Fruit fly (Drosophila melanogaster): ENCODE results near the gene BuGZ.
A peak's percentile ranks its signal among the peaks of the same experiment; 100 is the strongest.

BuGZ gene

DNA sequence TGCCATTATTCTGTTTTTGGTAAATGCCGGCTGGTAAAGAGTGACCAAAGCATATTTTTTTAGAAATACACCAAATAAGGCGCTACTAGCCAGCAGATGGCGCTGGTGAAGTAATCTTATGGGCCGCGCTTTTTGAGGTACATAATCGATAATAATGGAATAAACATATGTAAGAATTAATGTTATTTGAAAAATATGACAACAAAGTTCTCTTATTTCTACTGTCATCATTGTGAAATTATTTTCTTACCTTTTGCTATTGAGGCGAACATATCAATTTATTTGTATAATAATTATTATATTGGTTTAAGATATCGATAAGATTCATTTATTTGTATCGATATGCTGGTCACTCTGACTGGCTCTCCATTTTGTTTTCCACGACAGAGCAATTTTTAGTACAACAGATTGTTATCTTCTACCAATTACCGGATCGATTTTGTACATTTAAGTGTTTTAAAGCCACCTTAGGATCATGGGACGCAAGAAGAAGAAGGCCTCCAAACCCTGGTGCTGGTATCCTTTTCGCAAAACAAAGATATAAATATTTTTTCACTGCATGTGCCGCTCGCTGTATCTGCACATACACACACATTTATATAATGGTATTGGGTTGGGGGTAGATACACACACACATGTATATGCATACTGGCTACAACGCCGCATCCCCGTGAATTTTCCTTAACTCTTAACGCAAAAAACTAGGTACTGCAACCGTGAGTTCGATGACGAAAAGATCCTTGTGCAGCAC, at the start of gene BuGZ, which contains the start of gene LSm7:
Gene BuGZ, plus strand, starts transcription at position 351 of the 751 bp plus-strand sequence.
Gene LSm7, minus strand, starts transcription at position 46 of the 751 bp plus-strand sequence.
- no peak for TF ChIP-seq noc (tag; optimal IDR thresholded peaks at IDR 0.05)

DNA sequence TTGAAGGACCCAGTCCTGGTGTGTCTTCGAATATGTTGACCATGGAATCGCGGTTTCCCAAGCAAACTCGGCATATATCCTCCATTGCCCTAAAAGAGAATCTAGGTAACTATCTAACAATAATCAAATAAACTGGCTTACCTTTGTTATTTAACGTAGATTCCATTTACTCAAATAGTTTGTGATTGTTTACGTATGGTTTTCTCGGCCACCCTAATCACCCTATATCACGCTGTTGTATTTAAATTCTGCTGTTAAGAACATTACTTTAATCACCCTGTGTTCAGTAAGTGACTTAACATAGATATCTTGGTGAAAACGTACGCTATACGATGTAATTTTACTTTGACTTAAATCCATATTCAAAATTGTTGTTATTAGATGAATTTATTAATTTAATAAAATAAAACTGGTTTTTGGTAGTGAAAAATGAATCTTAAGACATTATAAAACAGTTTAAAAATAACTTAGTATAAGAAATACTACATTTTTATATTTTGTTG, 40.1 kb upstream of the BuGZ start:
- TF ChIP-seq noc (tag; optimal IDR thresholded peaks at IDR 0.05), result no peak

DNA sequence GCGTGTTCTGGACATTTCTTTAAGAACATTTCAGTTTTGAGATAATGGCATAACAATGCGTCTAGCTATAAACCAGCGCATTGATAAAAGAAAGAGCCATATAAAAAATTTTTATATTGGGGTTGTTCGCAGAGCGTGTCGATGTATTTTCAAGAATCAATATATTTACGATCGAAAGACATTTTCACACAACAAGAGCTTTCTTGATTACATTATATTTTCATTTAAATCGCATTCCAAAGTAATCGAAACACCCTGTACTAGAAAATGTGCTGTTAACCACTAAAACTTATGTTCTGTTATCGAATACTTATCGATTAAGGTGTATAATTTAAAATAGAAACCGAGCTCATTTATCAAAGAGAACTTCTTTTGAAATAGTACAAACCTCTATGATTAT, 39.5 kb upstream of the BuGZ start:
- TF ChIP-seq noc (tag; optimal IDR thresholded peaks at IDR 0.05), result no peak

DNA sequence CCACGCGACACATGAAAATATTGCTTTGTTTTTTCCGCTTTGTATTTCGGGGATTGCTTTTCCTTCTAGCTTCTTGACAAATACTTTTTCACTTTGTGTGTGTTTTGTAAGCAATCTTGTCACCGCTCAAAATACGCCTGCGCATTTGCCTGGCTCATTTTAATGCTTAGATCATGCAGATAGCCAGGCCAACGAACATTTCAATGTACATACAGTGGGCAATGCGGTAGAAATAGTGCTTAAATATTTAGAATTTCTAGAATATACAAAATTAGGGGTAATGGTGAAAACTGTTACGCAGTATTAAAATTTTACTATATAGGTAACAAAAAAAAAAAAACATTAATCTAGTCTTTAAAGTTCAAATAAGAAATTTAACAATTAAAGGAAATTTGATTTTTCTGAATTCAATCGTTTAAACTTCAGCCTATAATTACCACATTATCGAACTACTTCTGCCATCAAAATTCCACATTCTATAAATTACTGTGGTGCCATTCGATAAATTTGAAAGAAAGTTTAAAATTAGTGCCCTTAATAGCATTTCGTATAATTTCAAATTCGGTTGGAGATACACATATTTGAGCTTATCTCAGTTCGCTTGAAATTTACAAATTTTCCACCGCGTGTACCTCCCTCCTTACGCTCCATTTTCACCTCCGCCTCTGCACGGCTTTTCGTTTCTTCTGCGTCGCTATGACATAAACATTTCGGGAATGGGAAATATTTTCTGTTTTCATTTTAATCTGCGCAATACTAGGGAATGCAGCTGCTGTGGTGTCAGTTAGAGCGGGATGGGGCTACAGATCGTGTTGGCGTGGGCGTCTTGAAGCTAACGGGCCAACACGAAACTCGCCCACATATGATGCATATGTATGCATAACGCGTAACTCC, 36.1 kb upstream of the BuGZ start:
- no peak for TF ChIP-seq noc (tag; optimal IDR thresholded peaks at IDR 0.05)

DNA sequence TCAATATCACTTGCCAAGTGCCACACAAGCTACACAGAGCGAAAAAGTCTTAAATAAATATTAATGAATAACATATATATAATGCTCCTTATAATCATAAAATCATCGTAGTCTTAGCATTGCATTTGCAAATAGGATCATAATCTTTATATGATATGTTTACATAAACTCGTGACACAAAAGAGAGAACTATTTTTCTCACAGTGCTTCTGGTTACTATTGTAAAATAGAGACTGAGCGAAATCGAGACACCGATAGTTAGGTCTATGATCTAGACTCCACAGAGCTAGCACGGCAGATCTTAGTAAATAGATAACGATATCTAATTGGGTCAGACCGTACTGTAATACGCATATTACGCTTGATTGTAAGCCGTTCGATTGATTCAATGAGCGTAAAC, 33.5 kb upstream of the BuGZ start:
- TF ChIP-seq noc (tag; optimal IDR thresholded peaks at IDR 0.05), result no peak

DNA sequence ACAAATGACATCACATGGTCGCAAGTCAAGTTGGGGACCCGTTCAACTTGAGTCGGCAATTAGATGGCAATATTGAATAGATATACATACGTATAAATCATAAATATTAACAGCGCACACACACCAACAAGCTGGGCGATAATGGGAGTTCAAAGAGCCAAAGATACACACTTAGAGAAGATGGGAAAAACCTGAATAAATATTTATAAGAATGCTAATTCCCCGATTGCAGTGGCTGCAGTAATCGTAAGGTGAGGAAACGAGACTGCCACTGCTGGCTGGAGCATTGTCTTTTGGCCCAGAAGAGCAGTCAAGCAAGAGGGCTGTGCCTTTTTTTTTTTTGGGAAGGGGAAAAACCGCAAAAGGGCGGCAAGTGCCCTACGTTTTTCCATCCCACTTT, 33.0 kb upstream of the BuGZ start:
- TF ChIP-seq noc (tag; optimal IDR thresholded peaks at IDR 0.05), result no peak

DNA sequence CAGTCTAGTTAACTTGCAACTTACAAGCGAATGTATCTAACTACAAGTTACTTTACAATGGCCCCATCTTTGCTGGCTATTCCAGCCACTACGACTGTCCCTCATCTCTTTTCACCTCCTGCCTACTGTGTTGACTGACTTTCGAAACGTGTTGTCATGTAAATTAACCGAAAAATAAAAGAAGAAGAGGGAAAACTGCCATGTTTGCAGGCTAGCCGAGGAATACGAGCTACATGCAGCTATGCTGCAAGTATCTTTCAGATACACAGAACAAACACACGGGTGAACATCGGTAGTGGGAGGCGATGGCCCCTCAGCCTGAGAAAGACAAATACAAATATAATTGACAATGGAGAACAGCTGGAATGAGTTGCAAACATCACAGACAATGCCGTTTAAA, 32.5 kb upstream of the BuGZ start:
- TF ChIP-seq noc (tag; optimal IDR thresholded peaks at IDR 0.05), result no peak

DNA sequence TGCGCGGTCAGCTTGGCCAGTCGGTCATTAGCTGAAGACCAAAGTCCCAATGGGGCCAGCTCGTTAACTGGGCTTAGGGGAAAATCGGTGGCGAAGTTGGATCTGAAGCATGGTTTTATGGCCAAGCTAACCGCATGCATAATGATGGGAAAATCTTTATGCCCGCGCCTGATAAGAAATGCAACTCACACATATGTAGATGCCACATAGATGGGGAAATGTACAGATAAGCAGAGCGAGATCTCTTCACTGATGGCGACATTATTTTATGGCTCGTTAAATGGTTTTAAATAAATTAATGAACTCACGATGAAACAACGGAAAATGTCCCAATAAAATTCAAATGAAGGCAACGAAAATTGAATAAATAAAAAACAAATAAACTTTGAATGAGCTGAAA, 31.3 kb upstream of the BuGZ start:
- no peak for TF ChIP-seq noc (tag; optimal IDR thresholded peaks at IDR 0.05)

DNA sequence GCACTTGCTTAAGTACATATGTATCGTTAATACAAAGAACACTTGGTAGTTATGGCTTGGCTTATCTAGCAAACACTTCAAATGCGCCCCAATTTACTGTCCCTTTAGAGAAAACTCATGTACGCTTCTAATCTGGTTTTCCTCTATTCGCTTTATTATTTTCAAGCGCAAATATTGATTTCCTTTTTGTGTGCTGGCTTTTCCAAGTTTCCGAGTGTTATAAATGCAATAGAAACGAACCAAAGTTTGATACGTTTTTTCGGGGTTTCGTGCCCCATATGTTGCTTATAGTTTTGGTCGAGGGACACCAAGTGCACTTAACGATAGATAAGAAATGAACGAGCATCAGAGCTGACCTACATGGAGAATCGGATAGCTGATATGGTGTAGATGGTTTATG, 29.3 kb upstream of the BuGZ start:
- TF ChIP-seq noc (tag; optimal IDR thresholded peaks at IDR 0.05), result no peak

DNA sequence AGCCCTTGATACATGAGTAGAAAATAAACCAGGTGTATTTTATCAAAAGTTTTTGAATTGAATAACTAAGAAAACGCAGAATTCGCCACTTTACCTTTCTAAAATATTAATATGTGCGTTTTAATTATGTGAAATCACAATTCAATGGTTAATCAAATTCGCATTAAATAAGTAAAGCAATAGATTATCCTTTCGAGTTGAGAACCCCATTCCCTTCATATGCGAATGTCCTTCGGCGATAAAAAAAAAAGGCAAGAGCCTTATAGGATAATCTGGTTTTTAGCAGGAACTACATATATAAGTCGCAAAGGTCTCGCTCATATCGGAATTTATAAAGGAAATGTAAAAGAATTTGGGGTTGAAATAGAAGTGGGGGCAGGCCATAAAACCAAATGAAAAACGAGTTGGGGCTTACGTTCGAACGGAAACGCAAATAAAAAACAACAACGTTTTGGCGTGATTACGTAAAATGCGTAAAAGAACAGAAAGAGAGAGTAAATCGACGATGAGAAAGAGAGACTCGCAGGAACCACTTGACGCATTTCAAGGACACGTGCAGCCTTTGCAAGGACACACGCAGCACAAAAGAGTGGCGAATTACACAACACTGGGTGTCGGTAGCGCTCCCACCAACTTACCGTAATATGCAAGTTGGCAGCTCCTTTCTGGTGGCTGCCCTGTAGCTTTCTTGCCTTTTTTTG, 27.9 kb upstream of the BuGZ start:
- TF ChIP-seq noc (tag; optimal IDR thresholded peaks at IDR 0.05), result no peak

DNA sequence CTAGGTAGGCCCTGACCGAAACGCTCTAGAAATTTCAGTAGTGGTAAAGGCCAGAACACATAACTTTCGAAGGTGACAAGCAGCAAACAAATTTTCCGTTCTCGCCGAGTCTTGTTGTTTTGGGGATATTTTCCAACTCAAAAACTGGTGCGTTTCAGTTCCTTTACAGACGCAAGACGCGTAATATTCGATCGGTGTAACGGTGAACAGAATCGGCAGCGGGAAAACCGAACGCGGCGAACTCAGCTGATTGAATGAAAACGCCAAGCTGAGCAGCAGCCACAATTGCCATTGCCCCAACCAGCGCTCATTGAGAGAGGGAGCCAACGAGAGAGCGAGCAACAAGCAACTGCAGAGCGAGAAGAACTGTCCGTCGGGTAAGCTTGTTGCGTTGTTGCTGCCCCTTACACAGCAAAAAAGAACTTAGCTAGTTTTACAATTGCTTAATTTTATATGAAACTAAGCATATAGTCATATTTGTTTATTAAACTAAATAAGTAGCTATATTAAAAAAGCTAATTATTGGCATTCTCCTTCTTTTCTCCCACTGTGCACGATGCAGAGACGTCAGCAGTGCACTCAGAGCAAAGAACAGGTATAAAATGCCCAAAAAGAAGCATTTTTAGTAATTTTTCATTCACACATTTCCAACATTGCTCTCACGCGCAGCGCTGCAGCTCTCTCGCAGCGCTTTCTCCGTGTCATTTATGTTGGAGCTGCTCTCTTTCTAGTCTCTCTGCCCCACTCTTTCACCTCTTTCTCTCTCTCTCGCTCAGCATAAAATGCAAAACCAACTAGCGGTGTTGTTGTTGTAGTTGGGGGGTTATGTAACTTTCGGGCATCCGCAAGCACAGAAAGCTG, 27.1 kb upstream of the BuGZ start, which contains the start of the genes Cyt-c-d and CG31808:
Gene Cyt-c-d, plus strand, starts transcription at position 51 of the 861 bp plus-strand sequence.
Gene CG31808, minus strand, starts transcription at position 355 of the 861 bp plus-strand sequence.
- TF ChIP-seq noc (tag; optimal IDR thresholded peaks at IDR 0.05), result peak; percentile 83

DNA sequence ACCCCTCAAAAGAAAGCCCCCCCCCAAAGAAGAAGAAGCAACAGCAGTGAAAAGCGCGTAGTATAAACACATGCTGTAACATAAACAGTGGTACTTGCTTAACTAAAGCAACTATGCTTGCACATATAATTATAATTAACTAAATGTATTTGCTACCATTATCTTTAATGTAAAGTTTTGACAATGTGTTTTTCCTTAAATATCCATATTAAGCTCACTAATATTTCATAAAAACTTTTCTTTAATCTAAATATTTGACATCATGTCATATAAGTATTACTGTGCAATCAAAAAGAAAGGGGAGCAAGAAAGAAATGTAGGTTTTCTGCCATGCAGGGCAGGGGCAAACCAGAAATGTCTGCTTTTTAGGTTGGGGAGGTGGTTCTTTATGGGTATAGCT, 26.4 kb upstream of the BuGZ start:
- no peak for TF ChIP-seq noc (tag; optimal IDR thresholded peaks at IDR 0.05)

DNA sequence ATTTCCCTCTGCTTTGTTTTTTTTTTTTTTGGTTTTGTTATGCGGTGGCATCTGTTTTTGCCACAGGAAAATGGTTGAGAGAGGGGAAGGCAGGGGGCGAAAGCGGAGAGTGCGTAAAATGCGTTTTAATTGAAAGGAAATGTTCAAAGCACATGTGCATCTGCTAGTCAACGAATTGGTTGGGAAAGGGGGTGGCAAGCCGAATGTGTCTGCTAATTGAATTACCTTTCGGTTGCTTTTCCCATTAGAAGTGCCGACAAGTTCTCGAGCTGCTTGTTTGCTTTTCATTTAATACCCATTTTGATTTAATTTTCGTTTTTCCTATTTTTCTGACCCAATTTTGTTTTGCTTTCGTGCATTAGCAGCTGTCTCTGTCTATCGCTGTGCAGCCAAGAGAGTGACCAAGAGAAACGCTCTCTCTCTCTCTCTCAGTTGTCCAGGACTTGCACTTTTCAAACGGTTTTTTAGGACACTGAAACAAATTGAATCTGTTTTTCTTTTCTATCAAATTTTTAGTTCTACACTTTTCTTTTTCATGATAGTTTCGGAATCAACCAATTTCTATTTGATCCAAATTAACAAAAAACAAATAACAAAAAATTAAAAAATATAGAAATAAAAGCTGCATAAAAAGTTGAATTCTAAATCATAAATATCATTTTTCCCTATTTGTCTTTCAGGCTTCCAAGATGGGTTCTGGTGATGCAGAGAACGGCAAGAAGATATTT, 24.6 kb upstream of the BuGZ start:
- no peak for TF ChIP-seq noc (tag; optimal IDR thresholded peaks at IDR 0.05)

Measured in whole organism, larva.